Fruit fly (Drosophila melanogaster): Measurements from ENCODE around the gene VhaPPA1-1.

VhaPPA1-1 gene

DNA sequence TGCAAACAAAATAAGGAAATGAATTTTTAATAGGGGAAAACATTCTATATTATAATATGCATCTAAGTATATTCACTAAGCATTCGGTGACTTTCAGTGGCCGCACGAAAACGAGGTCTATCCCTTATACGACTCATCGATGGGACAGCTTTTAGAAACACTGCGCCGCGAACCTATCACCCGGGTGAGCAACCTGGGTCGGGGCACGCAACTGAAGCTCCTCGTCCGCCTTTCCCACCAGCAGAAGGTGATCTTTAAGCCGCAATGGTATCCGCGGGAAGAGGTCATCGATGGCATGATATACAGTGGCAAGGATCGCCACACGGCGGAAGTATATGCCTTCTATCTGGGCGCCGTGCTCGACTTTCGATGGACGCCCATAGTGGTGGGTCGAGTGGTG is 23.0 kb downstream of the VhaPPA1-1 start:
- no peak for TF ChIP-seq ovo (GFP tag; optimal IDR thresholded peaks at IDR 0.05)
- TF ChIP-seq cic (GFP tag; optimal IDR thresholded peaks at IDR 0.05), result no peak
- TF ChIP-seq kay (GFP tag; ENCODE audit: borderline replicate concordance), result no peak
- TF ChIP-seq pad (GFP tag; optimal IDR thresholded peaks at IDR 0.05), result no peak
- no peak for TF ChIP-seq CG5204 (GFP tag; optimal IDR thresholded peaks at IDR 0.05)
- TF ChIP-seq CG33017 (tag; optimal IDR thresholded peaks at IDR 0.05), result no peak
- TF ChIP-seq toe (GFP tag; optimal IDR thresholded peaks at IDR 0.05), result no peak
- TF ChIP-seq CG11617 (GFP tag; optimal IDR thresholded peaks at IDR 0.05), result no peak
- no peak for TF ChIP-seq CG7101 (tag; optimal IDR thresholded peaks at IDR 0.05)
- TF ChIP-seq tj (GFP tag; optimal IDR thresholded peaks at IDR 0.05), result no peak

DNA sequence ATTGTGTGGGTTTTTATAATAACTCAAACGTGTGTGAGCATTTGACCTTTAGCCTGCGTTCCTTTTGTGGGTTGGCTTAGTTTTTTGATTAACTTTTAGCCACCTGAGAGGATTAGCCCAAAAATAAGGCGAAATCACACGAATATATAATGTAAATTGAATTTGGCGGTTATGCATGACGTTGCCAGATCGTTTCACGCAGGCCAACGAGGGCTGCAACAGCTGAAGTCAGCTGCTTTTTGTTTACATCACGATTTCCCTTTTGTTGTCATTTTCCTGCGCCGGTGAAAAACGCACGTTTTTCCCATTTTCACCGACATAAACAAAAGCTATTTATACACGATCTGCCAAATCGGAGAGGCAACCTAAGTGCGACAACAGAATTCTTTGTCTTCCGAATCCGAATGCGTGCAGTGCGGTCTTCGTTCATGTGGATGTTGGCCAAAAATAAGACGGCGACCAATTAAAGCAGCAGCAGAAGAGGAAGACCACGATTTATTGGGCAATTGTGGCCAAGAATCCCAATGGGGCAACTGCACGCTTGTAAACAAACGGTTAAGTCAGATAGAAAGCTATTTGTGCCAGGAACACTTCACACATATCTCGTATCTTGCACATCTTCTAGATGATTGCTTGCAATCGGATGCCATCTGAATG is 24.5 kb downstream of the VhaPPA1-1 start, which contains the start of gene CG3631:
Gene CG3631 (plus strand): TSS at position 251 of the 657 bp plus-strand sequence.
- TF ChIP-seq pad (GFP tag; optimal IDR thresholded peaks at IDR 0.05) (no peak), Mnt (GFP tag; optimal IDR thresholded peaks at IDR 0.05) (peak; percentile 94), cic (GFP tag; optimal IDR thresholded peaks at IDR 0.05) (no peak), cnc (optimal IDR thresholded peaks at IDR 0.05) (no peak), bab1 (GFP tag; optimal IDR thresholded peaks at IDR 0.05) (peak; percentile 21), kay (GFP tag; ENCODE audit: borderline replicate concordance) (no peak)

DNA sequence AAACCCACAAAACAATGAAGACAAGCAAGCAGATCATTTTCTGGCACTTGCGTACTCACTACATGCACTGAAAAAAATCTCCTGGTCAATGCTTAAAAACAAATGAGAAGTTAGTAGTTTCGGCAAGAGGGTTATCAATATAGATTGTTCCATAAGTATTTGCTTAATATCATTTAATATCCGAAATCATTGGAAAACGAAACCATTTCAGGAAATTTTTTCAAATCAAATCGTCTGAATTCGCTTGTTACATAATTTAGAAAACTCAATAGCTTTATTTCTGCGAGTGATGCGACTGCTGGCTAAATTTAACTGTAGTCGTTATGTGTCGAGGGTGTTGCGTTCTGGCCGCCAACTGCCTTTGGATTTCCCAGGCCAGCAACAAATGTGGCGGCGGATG is 25.7 kb downstream of the VhaPPA1-1 start:
- TF ChIP-seq cnc (optimal IDR thresholded peaks at IDR 0.05), result no peak
- no peak for TF ChIP-seq CG7045 (GFP tag; optimal IDR thresholded peaks at IDR 0.05)

DNA sequence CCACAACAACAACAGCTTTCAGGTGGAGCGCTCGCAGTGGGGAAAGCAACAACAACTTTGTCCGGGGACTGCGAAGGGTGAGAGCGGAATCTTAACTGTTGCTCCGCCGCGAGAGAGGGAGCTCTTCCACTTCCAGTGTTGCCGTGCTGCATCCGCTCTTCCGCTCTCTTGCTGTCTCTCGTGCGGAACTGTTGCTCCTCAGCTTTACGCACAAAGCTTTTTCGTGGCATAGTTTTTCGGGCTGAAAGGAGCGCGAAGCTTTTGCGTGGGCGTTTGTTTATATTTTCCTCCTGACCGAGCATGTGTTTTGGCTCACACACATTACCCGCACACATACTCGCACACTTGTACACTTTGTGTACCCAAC is 27.9 kb downstream of the VhaPPA1-1 start:
- no peak for TF ChIP-seq toe (GFP tag; optimal IDR thresholded peaks at IDR 0.05)
- no peak for TF ChIP-seq CG7101 (tag; optimal IDR thresholded peaks at IDR 0.05)
- peak; percentile 29 for TF ChIP-seq cic (GFP tag; optimal IDR thresholded peaks at IDR 0.05)

DNA sequence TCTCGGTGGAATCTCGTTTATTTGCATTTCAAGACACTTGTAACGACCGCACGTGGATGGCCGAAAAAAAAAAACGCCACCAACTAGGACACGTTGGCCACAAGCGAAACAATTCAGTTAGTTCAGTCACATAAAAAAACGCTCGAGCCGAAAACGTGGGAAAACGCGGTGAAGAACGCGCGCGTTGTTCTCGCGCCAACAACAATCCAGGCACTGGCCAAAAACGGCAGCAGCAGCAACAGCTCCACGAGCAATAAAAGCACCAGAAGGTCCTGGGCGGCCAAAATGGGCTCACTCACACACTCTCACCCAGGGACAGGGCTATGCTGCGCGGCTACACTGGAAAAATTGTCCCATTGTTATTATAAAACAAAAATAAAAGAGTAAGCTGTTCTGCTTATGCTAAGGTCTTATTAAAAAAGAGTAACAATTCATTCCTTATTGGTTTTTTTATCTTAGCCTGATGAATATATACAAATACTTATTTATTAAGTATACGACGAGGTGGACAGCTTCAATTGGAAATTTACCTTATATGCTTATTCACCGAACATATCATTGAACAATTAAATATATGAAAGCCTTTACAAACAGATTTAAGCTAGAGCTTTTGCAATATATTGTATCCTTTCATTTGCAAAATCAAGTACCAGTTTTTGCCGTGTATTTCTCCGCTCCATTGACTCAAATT is 28.4 kb downstream of the VhaPPA1-1 start, which contains the start of gene btsz:
Gene btsz (minus strand): TSS at position 215 of the 691 bp plus-strand sequence.
- TF ChIP-seq CG5204 (GFP tag; optimal IDR thresholded peaks at IDR 0.05), result no peak
- TF ChIP-seq pad (GFP tag; optimal IDR thresholded peaks at IDR 0.05), result no peak
- TF ChIP-seq CG7045 (GFP tag; optimal IDR thresholded peaks at IDR 0.05), result peak; percentile 34
- TF ChIP-seq Clk (GFP tag; optimal IDR thresholded peaks at IDR 0.05), result peak; percentile 7
- TF ChIP-seq CG12768 (GFP tag; optimal IDR thresholded peaks at IDR 0.05), result peak; percentile 50
- no peak for TF ChIP-seq cnc (optimal IDR thresholded peaks at IDR 0.05)

DNA sequence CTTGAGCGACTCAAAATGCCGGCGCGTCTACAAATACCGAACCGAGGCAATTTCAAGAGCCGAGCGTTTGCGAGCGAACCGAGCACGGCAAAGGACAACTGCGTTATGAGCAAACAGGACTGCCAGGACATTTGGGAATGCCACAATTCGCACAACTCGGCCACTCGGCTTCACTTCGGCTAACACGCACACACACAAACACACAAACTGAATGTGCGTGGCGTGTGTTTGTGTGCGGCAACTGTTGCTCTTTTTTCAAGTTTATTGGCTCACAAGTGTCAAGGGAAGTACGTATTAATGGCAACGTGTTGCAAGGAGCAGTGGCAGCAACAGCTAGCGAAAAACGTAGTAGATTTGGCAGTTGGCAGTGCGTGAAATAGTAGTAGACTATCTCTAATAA is 30.5 kb downstream of the VhaPPA1-1 start:
- no peak for TF ChIP-seq Mnt (GFP tag; optimal IDR thresholded peaks at IDR 0.05)
- TF ChIP-seq ovo (GFP tag; optimal IDR thresholded peaks at IDR 0.05), result no peak
- no peak for TF ChIP-seq toe (GFP tag; optimal IDR thresholded peaks at IDR 0.05)
- TF ChIP-seq CG7101 (tag; optimal IDR thresholded peaks at IDR 0.05), result no peak
- TF ChIP-seq cnc (optimal IDR thresholded peaks at IDR 0.05), result no peak

DNA sequence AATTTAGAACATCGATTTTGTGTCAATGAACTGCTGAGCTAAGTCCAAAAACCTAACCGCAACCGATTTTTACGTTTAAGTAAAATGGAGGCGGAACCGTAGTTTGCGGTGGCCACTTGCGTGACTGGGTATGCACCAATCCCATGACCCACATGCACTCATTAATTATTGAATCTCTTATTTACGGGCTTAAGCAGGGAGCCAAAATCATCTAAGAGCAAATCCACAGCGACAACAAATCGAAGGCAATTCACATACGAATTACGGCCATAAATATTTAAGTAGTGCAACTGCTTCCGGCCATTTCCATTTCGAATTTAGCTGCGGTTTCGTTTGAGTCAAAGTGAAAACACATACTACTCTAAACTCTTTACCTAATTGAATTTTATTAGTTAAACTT is 39.0 kb downstream of the VhaPPA1-1 start:
- TF ChIP-seq tj (GFP tag; optimal IDR thresholded peaks at IDR 0.05) (no peak), Clk (GFP tag; optimal IDR thresholded peaks at IDR 0.05) (no peak), Crg-1 (GFP tag; optimal IDR thresholded peaks at IDR 0.05) (no peak), CG14711 (tag; optimal IDR thresholded peaks at IDR 0.05) (no peak), CG12768 (GFP tag; optimal IDR thresholded peaks at IDR 0.05) (no peak), CG33017 (tag; optimal IDR thresholded peaks at IDR 0.05) (no peak), ovo (GFP tag; optimal IDR thresholded peaks at IDR 0.05) (no peak), Mnt (GFP tag; optimal IDR thresholded peaks at IDR 0.05) (no peak), cic (GFP tag; optimal IDR thresholded peaks at IDR 0.05) (no peak)

DNA sequence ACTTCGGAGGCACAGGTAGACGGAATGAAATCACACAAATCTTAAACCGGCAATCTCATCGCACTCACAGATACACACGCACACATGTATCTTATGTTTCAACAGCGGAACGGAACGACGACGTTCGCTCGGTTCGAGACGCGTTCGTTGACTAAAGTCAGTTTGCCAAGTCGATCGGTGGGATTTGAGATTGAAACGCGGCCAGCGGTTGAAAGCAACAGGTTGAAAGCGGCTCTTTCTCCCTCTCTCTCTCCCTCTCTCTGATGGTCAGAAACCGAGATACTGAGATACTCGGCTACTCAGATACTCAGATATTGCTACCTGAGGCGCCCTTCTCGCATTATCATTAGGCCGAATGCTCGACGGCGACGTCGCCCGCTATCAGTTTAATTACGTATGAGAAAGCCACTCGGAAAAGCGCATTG is 50.1 kb downstream of the VhaPPA1-1 start:
- TF ChIP-seq ovo (GFP tag; optimal IDR thresholded peaks at IDR 0.05) (no peak), tj (GFP tag; optimal IDR thresholded peaks at IDR 0.05) (no peak), CG33017 (tag; optimal IDR thresholded peaks at IDR 0.05) (peak; percentile 74), CG14711 (tag; optimal IDR thresholded peaks at IDR 0.05) (peak; percentile 10), Mnt (GFP tag; optimal IDR thresholded peaks at IDR 0.05) (peak; percentile 21), CG12768 (GFP tag; optimal IDR thresholded peaks at IDR 0.05) (peak; percentile 60), bab1 (GFP tag; optimal IDR thresholded peaks at IDR 0.05) (peak; percentile 7), Clk (GFP tag; optimal IDR thresholded peaks at IDR 0.05) (no peak), CG7045 (GFP tag; optimal IDR thresholded peaks at IDR 0.05) (peak; percentile 43), cnc (optimal IDR thresholded peaks at IDR 0.05) (no peak), cic (GFP tag; optimal IDR thresholded peaks at IDR 0.05) (peak; percentile 63), pad (GFP tag; optimal IDR thresholded peaks at IDR 0.05) (peak; percentile 40), kay (GFP tag; ENCODE audit: borderline replicate concordance) (no peak), CG11617 (GFP tag; optimal IDR thresholded peaks at IDR 0.05) (peak; percentile 46), toe (GFP tag; optimal IDR thresholded peaks at IDR 0.05) (no peak), CG5204 (GFP tag; optimal IDR thresholded peaks at IDR 0.05) (peak; percentile 13), Crg-1 (GFP tag; optimal IDR thresholded peaks at IDR 0.05) (peak; percentile 71), CG7101 (tag; optimal IDR thresholded peaks at IDR 0.05) (peak; percentile 32), Hr96 (GFP tag; optimal IDR thresholded peaks at IDR 0.05) (no peak), CG1620 (GFP tag; optimal IDR thresholded peaks at IDR 0.05) (no peak)

Data from whole organism, adult.